Fruit fly (Drosophila melanogaster) whole organism, embryonic: ENCODE data around the gene CG42795.
A peak's percentile ranks its signal among the peaks of the same experiment; 100 is the strongest.

Experiments used
- Bgb ChIP-seq: fragments of 200-800 bp; sonication (Bioruptor generic); IDR thresholded peaks from 2 replicates; pipeline ENCODE4 v1.3.6; 2022; ENCODE audit warnings: missing biosample characterization, missing genetic modification characterization; ENCODE audit not compliant: partially characterized antibody
- CG10209 ChIP-seq: fragments of 200-800 bp; sonication (Bioruptor generic); optimal IDR thresholded peaks from 3 replicates; lab custom pipeline; 2017; ENCODE audit warnings: missing biosample characterization, mild to moderate bottlenecking, missing genetic modification characterization, missing genetic modification reagents
- CG1024 ChIP-seq: fragments of 200-800 bp; sonication (Bioruptor generic); IDR thresholded peaks from 2 replicates; pipeline ENCODE4 v1.3.6; 2022; ENCODE audit warnings: missing biosample characterization, missing genetic modification characterization
- CG12299 ChIP-seq: fragments of 200-800 bp; sonication (Bioruptor generic); optimal IDR thresholded peaks from 2 replicates; lab custom pipeline; 2018; ENCODE audit warnings: missing biosample characterization, mild to moderate bottlenecking, missing genetic modification characterization
- CG15011 ChIP-seq: fragments of 200-800 bp; sonication (Bioruptor generic); optimal IDR thresholded peaks from 3 replicates; lab custom pipeline; 2018; ENCODE audit warnings: missing biosample characterization, mild to moderate bottlenecking, missing genetic modification characterization
- CG1603 ChIP-seq: fragments of 200-800 bp; sonication (Bioruptor generic); optimal IDR thresholded peaks from 2 replicates; lab custom pipeline; 2019; ENCODE audit warnings: missing biosample characterization, mild to moderate bottlenecking, missing genetic modification characterization, moderate library complexity
- CG18262 ChIP-seq: fragments of 200-800 bp; optimal IDR thresholded peaks from 3 replicates; lab custom pipeline; 2019; ENCODE audit warnings: missing biosample characterization, mild to moderate bottlenecking, missing genetic modification characterization, moderate library complexity
- CG18619 ChIP-seq: fragments of 200-800 bp; sonication (Bioruptor generic); optimal IDR thresholded peaks from 3 replicates; lab custom pipeline; 2017; ENCODE audit warnings: missing biosample characterization, mild to moderate bottlenecking, missing genetic modification characterization
- CG2129 ChIP-seq: fragments of 200-800 bp; sonication (Bioruptor generic); IDR thresholded peaks from 2 replicates; pipeline ENCODE4 v1.3.6; 2022; ENCODE audit warnings: missing biosample characterization, missing genetic modification characterization; ENCODE audit not compliant: partially characterized antibody
- CG2889 ChIP-seq: fragments of 200-800 bp; sonication (Bioruptor generic); IDR thresholded peaks from 3 replicates; pipeline ENCODE4 v1.3.6; 2022; ENCODE audit warnings: missing biosample characterization, missing genetic modification characterization
- CG31224 ChIP-seq: fragments of 200-800 bp; sonication (Bioruptor generic); IDR thresholded peaks from 2 replicates; pipeline ENCODE4 v1.3.6; 2022; ENCODE audit warnings: missing biosample characterization, missing genetic modification characterization
- CG3281 ChIP-seq: fragments of 200-800 bp; sonication (Bioruptor generic); optimal IDR thresholded peaks from 3 replicates; lab custom pipeline; 2017; ENCODE audit warnings: missing biosample characterization, mild to moderate bottlenecking, missing genetic modification characterization
- CG42726 ChIP-seq: fragments of 200-800 bp; sonication (Bioruptor generic); IDR thresholded peaks from 2 replicates; pipeline ENCODE4 v1.3.6; 2022; ENCODE audit warnings: missing biosample characterization, missing genetic modification characterization; ENCODE audit not compliant: partially characterized antibody
- CG5953 ChIP-seq: fragments of 200-800 bp; sonication (Bioruptor generic); IDR thresholded peaks from 2 replicates; pipeline ENCODE4 v1.3.6; 2022; ENCODE audit warnings: missing biosample characterization, missing genetic modification characterization
- CG6272 ChIP-seq: fragments of 200-800 bp; sonication (Bioruptor generic); IDR thresholded peaks from 2 replicates; pipeline ENCODE4 v1.3.6; 2022; ENCODE audit warnings: missing biosample characterization, missing genetic modification characterization
- CG7372 ChIP-seq: fragments of 200-800 bp; sonication (Bioruptor generic); IDR thresholded peaks from 2 replicates; pipeline ENCODE4 v1.3.6; 2022; ENCODE audit warnings: missing biosample characterization, missing genetic modification characterization
- CG8359 ChIP-seq: fragments of 200-800 bp; sonication (Bioruptor generic); optimal IDR thresholded peaks from 2 replicates; lab custom pipeline; 2017; ENCODE audit warnings: missing biosample characterization, mild to moderate bottlenecking, missing genetic modification characterization, borderline replicate concordance
- CTCF ChIP-seq: fragments of 200-800 bp; sonication (Bioruptor generic); optimal IDR thresholded peaks from 2 replicates; lab custom pipeline; 2017; ENCODE audit warnings: missing biosample characterization, mild to moderate bottlenecking, missing genetic modification characterization, moderate library complexity
- Doc2 ChIP-seq: fragments of 200-800 bp; sonication (Bioruptor generic); IDR thresholded peaks from 2 replicates; pipeline ENCODE4 v1.3.6; 2022; ENCODE audit warnings: missing biosample characterization, missing genetic modification characterization
- Gug ChIP-seq: fragments of 200-800 bp; sonication (Bioruptor generic); IDR thresholded peaks from 4 replicates; pipeline ENCODE4 v1.3.6; 2022; ENCODE audit warnings: missing biosample characterization, missing genetic modification characterization
- H15 ChIP-seq: fragments of 200-800 bp; sonication (Bioruptor generic); IDR thresholded peaks from 3 replicates; pipeline ENCODE4 v1.3.6; 2022; ENCODE audit warnings: missing biosample characterization, missing genetic modification characterization
- MBD-R2 ChIP-seq: fragments of 200-800 bp; sonication (Bioruptor generic); IDR thresholded peaks from 2 replicates; pipeline ENCODE4 v1.3.6; 2022; ENCODE audit warnings: missing biosample characterization, missing genetic modification characterization
- Mrtf ChIP-seq: fragments of 200-800 bp; sonication (Bioruptor generic); IDR thresholded peaks from 3 replicates; pipeline ENCODE4 v1.3.6; 2022; ENCODE audit warnings: missing biosample characterization, missing genetic modification characterization
- Nf-YB ChIP-seq: fragments of 200-800 bp; sonication (Bioruptor generic); optimal IDR thresholded peaks from 3 replicates; lab custom pipeline; 2019; ENCODE audit warnings: missing biosample characterization, mild to moderate bottlenecking, missing genetic modification characterization, moderate library complexity
- Sin3A ChIP-seq: fragments of >200 bp; optimal IDR thresholded peaks from 2 replicates; lab custom pipeline; 2018
- Six4 ChIP-seq: fragments of 200-800 bp; sonication (Bioruptor generic); optimal IDR thresholded peaks from 2 replicates; lab custom pipeline; 2016; ENCODE audit warnings: missing biosample characterization, missing genetic modification characterization
- Sox102F ChIP-seq: fragments of 200-800 bp; sonication (Bioruptor generic); optimal IDR thresholded peaks from 2 replicates; lab custom pipeline; 2018; ENCODE audit warnings: missing biosample characterization, mild to moderate bottlenecking, missing genetic modification characterization, moderate library complexity
- ab ChIP-seq: fragments of 200-800 bp; sonication (Bioruptor generic); optimal IDR thresholded peaks from 2 replicates; lab custom pipeline; 2016; ENCODE audit warnings: missing biosample characterization, missing genetic modification characterization
- amos ChIP-seq: fragments of 200-800 bp; sonication (Bioruptor generic); IDR thresholded peaks from 2 replicates; pipeline ENCODE4 v1.3.6; 2022; ENCODE audit warnings: missing biosample characterization, missing genetic modification characterization; ENCODE audit not compliant: partially characterized antibody
- ara ChIP-seq: fragments of 200-800 bp; sonication (Bioruptor generic); IDR thresholded peaks from 2 replicates; pipeline ENCODE4 v1.3.6; 2022; ENCODE audit warnings: missing biosample characterization, missing genetic modification characterization
- az2 ChIP-seq: fragments of 200-800 bp; sonication (Bioruptor generic); optimal IDR thresholded peaks from 3 replicates; lab custom pipeline; 2016; ENCODE audit warnings: missing biosample characterization, missing genetic modification characterization
- bab2 ChIP-seq: fragments of 200-800 bp; sonication (Bioruptor generic); optimal IDR thresholded peaks from 2 replicates; lab custom pipeline; 2016; ENCODE audit warnings: missing biosample characterization, missing genetic modification characterization
- br ChIP-seq: fragments of >200 bp; optimal IDR thresholded peaks from 2 replicates; lab custom pipeline; 2017
- bsh ChIP-seq, 2 experiments: fragments of 200-800 bp; sonication (Bioruptor generic); optimal IDR thresholded peaks; 2 replicates each; lab custom pipeline; 2017 to 2018; ENCODE audit warnings: mild to moderate bottlenecking in 2 of 2, missing biosample characterization in 2 of 2, missing genetic modification characterization in 2 of 2, moderate library complexity in 1 of 2
- danr ChIP-seq: fragments of 200-800 bp; sonication (Bioruptor generic); IDR thresholded peaks from 2 replicates; pipeline ENCODE4 v1.3.6; 2022; ENCODE audit warnings: missing biosample characterization, missing genetic modification characterization
- dati ChIP-seq: fragments of 200-800 bp; sonication (Bioruptor generic); IDR thresholded peaks from 2 replicates; pipeline ENCODE4 v1.3.6; 2022; ENCODE audit warnings: missing biosample characterization, missing genetic modification characterization
- dimm ChIP-seq: fragments of 200-800 bp; sonication (Bioruptor generic); IDR thresholded peaks from 2 replicates; pipeline ENCODE4 v1.3.6; 2022; ENCODE audit warnings: missing biosample characterization, missing genetic modification characterization
- eve ChIP-seq, 2 experiments: fragments of >200 bp; optimal IDR thresholded peaks; 2 replicates each; lab custom pipeline; 2017; ENCODE audit warnings: missing biosample characterization in 2 of 2, missing genetic modification characterization in 2 of 2
- gcm2 ChIP-seq: fragments of 200-800 bp; sonication (Bioruptor generic); optimal IDR thresholded peaks from 2 replicates; lab custom pipeline; 2016; ENCODE audit warnings: missing biosample characterization, missing genetic modification characterization
- hbn ChIP-seq: fragments of 200-800 bp; sonication (Bioruptor generic); IDR thresholded peaks from 2 replicates; pipeline ENCODE4 v1.3.6; 2022; ENCODE audit warnings: missing biosample characterization, missing genetic modification characterization; ENCODE audit not compliant: partially characterized antibody
- jigr1 ChIP-seq: fragments of 200-800 bp; sonication (Bioruptor generic); IDR thresholded peaks from 3 replicates; pipeline ENCODE4 v1.3.6; 2022; ENCODE audit warnings: missing biosample characterization, missing genetic modification characterization
- lbe ChIP-seq: fragments of 200-800 bp; sonication (Bioruptor generic); optimal IDR thresholded peaks from 2 replicates; lab custom pipeline; 2016; ENCODE audit warnings: missing biosample characterization, mild to moderate bottlenecking, missing genetic modification characterization
- lmd ChIP-seq: fragments of 200-800 bp; sonication (Bioruptor generic); IDR thresholded peaks from 2 replicates; pipeline ENCODE4 v1.3.6; 2022; ENCODE audit warnings: missing biosample characterization, missing genetic modification characterization
- mirr ChIP-seq: fragments of 200-800 bp; sonication (Bioruptor generic); optimal IDR thresholded peaks from 3 replicates; lab custom pipeline; 2018; ENCODE audit warnings: missing biosample characterization, mild to moderate bottlenecking, missing genetic modification characterization
- mld ChIP-seq: fragments of 200-800 bp; sonication (Bioruptor generic); IDR thresholded peaks from 3 replicates; pipeline ENCODE4 v1.3.6; 2022; ENCODE audit warnings: missing biosample characterization, missing genetic modification characterization; ENCODE audit not compliant: partially characterized antibody
- pita ChIP-seq: fragments of 200-800 bp; sonication (Bioruptor generic); optimal IDR thresholded peaks from 2 replicates; lab custom pipeline; 2017; ENCODE audit warnings: missing biosample characterization, mild to moderate bottlenecking, missing genetic modification characterization
- repo ChIP-seq: fragments of 200-800 bp; sonication (Bioruptor generic); optimal IDR thresholded peaks from 2 replicates; lab custom pipeline; 2016; ENCODE audit warnings: missing biosample characterization, missing genetic modification characterization
- sens-2 ChIP-seq: fragments of 200-800 bp; sonication (Bioruptor generic); IDR thresholded peaks from 2 replicates; pipeline ENCODE4 v1.3.6; 2022; ENCODE audit warnings: missing biosample characterization, missing genetic modification characterization
- sisA ChIP-seq: fragments of 200-800 bp; sonication (Bioruptor generic); IDR thresholded peaks from 2 replicates; pipeline ENCODE4 v1.3.6; 2022; ENCODE audit warnings: missing biosample characterization, missing genetic modification characterization
- slbo ChIP-seq: fragments of 200-800 bp; sonication (Bioruptor generic); IDR thresholded peaks from 2 replicates; pipeline ENCODE4 v1.3.6; 2022; ENCODE audit warnings: missing biosample characterization, missing genetic modification characterization
- sr ChIP-seq: fragments of 200-800 bp; sonication (Bioruptor generic); IDR thresholded peaks from 3 replicates; pipeline ENCODE4 v1.3.6; 2022; ENCODE audit warnings: missing biosample characterization, missing genetic modification characterization
- tup ChIP-seq: fragments of 200-800 bp; sonication (Bioruptor generic); optimal IDR thresholded peaks from 2 replicates; lab custom pipeline; 2016; ENCODE audit warnings: missing biosample characterization, mild to moderate bottlenecking, missing genetic modification characterization, moderate library complexity

CG42795 gene

dm6 chr3R:10265552-10266137, 40.2 kb downstream of the CG42795 start (continued):
- no peak for TF ChIP-seq hbn (GFP tag; lab: Robert Waterston, UW)
- no peak for TF ChIP-seq Six4 (GFP tag; lab: Kevin White, UChicago)
- TF ChIP-seq CG2129 (GFP tag; lab: Robert Waterston, UW) = no peak
- TF ChIP-seq CG31224 (GFP tag; lab: Robert Waterston, UW) = peak; percentile 62
- TF ChIP-seq az2 (GFP tag; lab: Kevin White, UChicago) = peak; percentile 45
- no peak for TF ChIP-seq CG5953 (GFP tag; lab: Robert Waterston, UW)
- no peak for TF ChIP-seq CG8359
- TF ChIP-seq sr (GFP tag; lab: Robert Waterston, UW) = peak; percentile 68; the same call in 2 of the 3 replicates
- TF ChIP-seq sens-2 (GFP tag; lab: Robert Waterston, UW) = no peak
- peak; percentile 44 for TF ChIP-seq Sox102F (GFP tag; lab: Kevin White, UChicago)
- TF ChIP-seq CG2889 (GFP tag; lab: Robert Waterston, UW) = no peak
- peak; percentile 11 for TF ChIP-seq CG12299
- peak; percentile 18; the same call in 1 of the 4 replicates for TF ChIP-seq Gug (GFP tag; lab: Robert Waterston, UW)
- TF ChIP-seq CTCF = no peak
- TF ChIP-seq CG10209 (GFP tag; lab: Kevin White, UChicago) = peak; percentile 29
- TF ChIP-seq CG42726 = no peak
- no peak for TF ChIP-seq ara (GFP tag; lab: Robert Waterston, UW)
- TF ChIP-seq Mrtf (GFP tag; lab: Robert Waterston, UW) = 0 out of 3 replicates have a peak, but pooled peaks have one; percentile 34
- no peak for TF ChIP-seq Sin3A (lab: Kevin White, UChicago)
- peak; percentile 61 for TF ChIP-seq MBD-R2 (GFP tag; lab: Robert Waterston, UW)
- TF ChIP-seq Bgb (GFP tag; lab: Robert Waterston, UW) = no peak
- TF ChIP-seq dati (GFP tag; lab: Robert Waterston, UW) = no peak
- peak; percentile 87 for TF ChIP-seq slbo
- TF ChIP-seq CG6272 (GFP tag; lab: Robert Waterston, UW) = peak; percentile 53; the same call in 1 of the 2 replicates
- peak in 1 of 2 experiments; percentile 49 for TF ChIP-seq bsh (GFP tag; optimal IDR thresholded peaks at IDR 0.05; lab: Kevin White, UChicago)
- peak; percentile 28 for TF ChIP-seq CG7372 (GFP tag; lab: Robert Waterston, UW)
- peak; percentile 38 for TF ChIP-seq CG18262
- peak; percentile 47 for TF ChIP-seq CG15011 (GFP tag; lab: Kevin White, UChicago)
- peak; percentile 18 for TF ChIP-seq bab2 (GFP tag; lab: Kevin White, UChicago)
- no peak for TF ChIP-seq amos (GFP tag; lab: Robert Waterston, UW)
- no peak for TF ChIP-seq ab
- peak; percentile 12 for TF ChIP-seq mirr (GFP tag; lab: Kevin White, UChicago)
- TF ChIP-seq lbe (GFP tag; lab: Kevin White, UChicago) = peak; percentile 63
- peak; percentile 31; the same call in 1 of the 2 replicates for TF ChIP-seq sisA
- TF ChIP-seq CG18619 = peak; percentile 65
- peak; percentile 64; the same call in 1 of the 2 replicates for TF ChIP-seq lmd (GFP tag; lab: Robert Waterston, UW)
- peak; percentile 52; the same call in 1 of the 3 replicates for TF ChIP-seq H15 (GFP tag; lab: Robert Waterston, UW)
- TF ChIP-seq pita (GFP tag; lab: Kevin White, UChicago) = no peak
- TF ChIP-seq tup (GFP tag; lab: Kevin White, UChicago) = no peak
- TF ChIP-seq repo (GFP tag; lab: Kevin White, UChicago) = no peak
- TF ChIP-seq dimm (GFP tag; lab: Robert Waterston, UW) = no peak
- TF ChIP-seq danr (GFP tag; lab: Robert Waterston, UW) = no peak
- peak in 1 of 2 experiments; percentile 34 for TF ChIP-seq eve (GFP tag; optimal IDR thresholded peaks at IDR 0.05; lab: Kevin White, UChicago)
- TF ChIP-seq CG3281 (GFP tag; lab: Kevin White, UChicago) = peak; percentile 72
- no peak for TF ChIP-seq Nf-YB (GFP tag; lab: Kevin White, UChicago)
- TF ChIP-seq Doc2 (GFP tag; lab: Robert Waterston, UW) = no peak
- no peak for TF ChIP-seq mld
- TF ChIP-seq CG1024 (GFP tag; lab: Robert Waterston, UW) = no peak
- no peak for TF ChIP-seq jigr1 (GFP tag; lab: Robert Waterston, UW)
- peak; percentile 48 for TF ChIP-seq CG1603 (tag; lab: Kevin White, UChicago)
- TF ChIP-seq br (lab: Kevin White, UChicago) = no peak
- TF ChIP-seq gcm2 (GFP tag; lab: Kevin White, UChicago) = no peak
